Worm (Caenorhabditis elegans) whole organism, L1 larva: ENCODE measurements around the gene spe-44.
A peak's percentile ranks its signal among the peaks of the same experiment; 100 is the strongest.
"Not testable (repeated sequence)": the region's sequence is repeated elsewhere in the genome, so short reads cannot be mapped to it uniquely, and the experiment has no call there.

ENCODE experiments used
- C04F5.9 ChIP-seq: sonication (generic microtip); optimal IDR thresholded peaks from 2 replicates; lab custom pipeline; 2016; ENCODE audit warnings: missing genetic modification characterization, missing compliant biosample characterization
- C16A3.4 ChIP-seq: fragments of 150-350 bp; optimal IDR thresholded peaks from 2 replicates; lab custom pipeline; 2014; ENCODE audit warnings: missing biosample characterization, missing genetic modification characterization
- Y116A8C.19 ChIP-seq: sonication (generic microtip); optimal IDR thresholded peaks from 2 replicates; lab custom pipeline; 2016; ENCODE audit warnings: missing compliant biosample characterization, missing genetic modification characterization, borderline replicate concordance
- blmp-1 ChIP-seq: fragments of 150-350 bp; optimal IDR thresholded peaks from 2 replicates; lab custom pipeline; 2014; ENCODE audit warnings: missing biosample characterization, missing genetic modification characterization
- ceh-8 ChIP-seq: fragments of 200-800 bp; sonication (Bioruptor generic); optimal IDR thresholded peaks from 2 replicates; lab custom pipeline; 2018; ENCODE audit warnings: mild to moderate bottlenecking, missing genetic modification characterization, moderate library complexity, missing compliant biosample characterization
- ceh-82 ChIP-seq, 3 experiments: fragments of 150-350 bp in 1 of 3; sonication (generic microtip) in 2 of 3; optimal IDR thresholded peaks; 2 replicates each; lab custom pipeline; 2014 to 2017; ENCODE audit warnings: missing biosample characterization in 3 of 3, missing genetic modification characterization in 3 of 3
- ceh-90 ChIP-seq: sonication (generic microtip); optimal IDR thresholded peaks from 2 replicates; lab custom pipeline; 2016; ENCODE audit warnings: missing genetic modification characterization, missing compliant biosample characterization
- efl-1 ChIP-seq, 4 experiments: fragments of 150-350 bp; optimal IDR thresholded peaks in 3 of 4; peaks in 1 of 4; 1 replicate in 1 of 4; 2 replicates in 3 of 4; lab custom pipeline; 2014; ENCODE audit warnings: missing biosample characterization in 2 of 4, missing genetic modification characterization in 2 of 4, missing genetic modification reagents in 2 of 4
- elt-3 ChIP-seq, 6 experiments: fragments of 150-350 bp in 1 of 6; sonication (generic microtip); optimal IDR thresholded peaks; 2 replicates each; lab custom pipeline; 2017 to 2018; ENCODE audit warnings: missing biosample characterization in 6 of 6, missing genetic modification characterization in 6 of 6, inconsistent platforms in 1 of 6
- ets-5 ChIP-seq: fragments of 200-800 bp; sonication (Bioruptor generic); IDR thresholded peaks from 2 replicates; pipeline ENCODE4 v1.3.6; 2022; ENCODE audit warnings: missing genetic modification characterization, missing compliant biosample characterization
- fkh-10 ChIP-seq: sonication (generic microtip); optimal IDR thresholded peaks from 2 replicates; lab custom pipeline; 2017; ENCODE audit warnings: missing biosample characterization, missing genetic modification reagents, missing genetic modification characterization
- fkh-4 ChIP-seq: sonication (generic microtip); optimal IDR thresholded peaks from 2 replicates; lab custom pipeline; 2016; ENCODE audit warnings: missing compliant biosample characterization, missing genetic modification characterization, borderline replicate concordance
- fkh-8 ChIP-seq: sonication (generic microtip); optimal IDR thresholded peaks from 2 replicates; lab custom pipeline; 2016; ENCODE audit warnings: mild to moderate bottlenecking, missing genetic modification characterization, missing compliant biosample characterization
- grh-1 ChIP-seq: fragments of 200-800 bp; sonication (Bioruptor generic); IDR thresholded peaks from 2 replicates; pipeline ENCODE4 v1.3.6; 2022; ENCODE audit warnings: missing genetic modification reagents, missing genetic modification characterization, missing compliant biosample characterization
- hlh-4 ChIP-seq: sonication (generic microtip); optimal IDR thresholded peaks from 2 replicates; lab custom pipeline; 2016; ENCODE audit warnings: mild to moderate bottlenecking, missing genetic modification characterization, missing compliant biosample characterization
- hpl-2 ChIP-seq: fragments of 150-350 bp; optimal IDR thresholded peaks from 2 replicates; lab custom pipeline; 2014; ENCODE audit warnings: missing biosample characterization, missing genetic modification reagents, missing genetic modification characterization
- lin-14 ChIP-seq: fragments of 200-800 bp; sonication (Bioruptor generic); optimal IDR thresholded peaks from 2 replicates; lab custom pipeline; 2018; ENCODE audit warnings: mild to moderate bottlenecking, missing genetic modification characterization, moderate library complexity, missing compliant biosample characterization
- lin-35 ChIP-seq, 2 experiments: fragments of 150-350 bp; optimal IDR thresholded peaks; 2 replicates each; lab custom pipeline; 2014; ENCODE audit warnings: missing biosample characterization in 2 of 2, missing genetic modification characterization in 2 of 2, missing genetic modification reagents in 2 of 2
- mab-9 ChIP-seq: fragments of 200-800 bp; sonication (Bioruptor generic); IDR thresholded peaks from 2 replicates; pipeline ENCODE4 v1.3.6; 2022; ENCODE audit warnings: missing genetic modification reagents, missing genetic modification characterization, missing compliant biosample characterization
- mef-2 ChIP-seq: fragments of 150-350 bp; optimal IDR thresholded peaks from 2 replicates; lab custom pipeline; 2014; ENCODE audit warnings: missing biosample characterization, missing genetic modification characterization
- mep-1 ChIP-seq: fragments of 150-350 bp; optimal IDR thresholded peaks from 2 replicates; lab custom pipeline; 2014; ENCODE audit warnings: missing biosample characterization, missing genetic modification characterization
- nhr-12 ChIP-seq: sonication (generic microtip); optimal IDR thresholded peaks from 2 replicates; lab custom pipeline; 2017; ENCODE audit warnings: missing biosample characterization, missing genetic modification characterization
- nhr-19 ChIP-seq: fragments of 200-800 bp; sonication (Bioruptor generic); conservative IDR thresholded peaks from 2 replicates; pipeline ENCODE4 v1.3.6; 2022; ENCODE audit warnings: missing genetic modification characterization, missing compliant biosample characterization
- nhr-20 ChIP-seq: sonication (generic microtip); optimal IDR thresholded peaks from 2 replicates; lab custom pipeline; 2016; ENCODE audit warnings: mild to moderate bottlenecking, missing genetic modification characterization, missing compliant biosample characterization
- nhr-71 ChIP-seq: sonication (generic microtip); optimal IDR thresholded peaks from 2 replicates; lab custom pipeline; 2016; ENCODE audit warnings: mild to moderate bottlenecking, missing genetic modification characterization, moderate library complexity, missing compliant biosample characterization
- nhr-84 ChIP-seq: sonication (generic microtip); optimal IDR thresholded peaks from 2 replicates; lab custom pipeline; 2017; ENCODE audit warnings: missing biosample characterization, missing genetic modification characterization
- nhr-85 ChIP-seq: sonication (generic microtip); peaks from one replicate; lab custom pipeline; 2016; ENCODE audit warnings: missing genetic modification characterization, inconsistent platforms, missing compliant biosample characterization
- nhr-90 ChIP-seq: sonication (generic microtip); optimal IDR thresholded peaks from 2 replicates; lab custom pipeline; 2016; ENCODE audit warnings: mild to moderate bottlenecking, missing genetic modification characterization, missing compliant biosample characterization; ENCODE audit not compliant: poor library complexity
- pag-3 ChIP-seq: sonication (generic microtip); optimal IDR thresholded peaks from 2 replicates; lab custom pipeline; 2017; ENCODE audit warnings: missing genetic modification characterization, mild to moderate bottlenecking, missing compliant biosample characterization, antibody characterized with exemption, borderline replicate concordance; ENCODE audit not compliant: insufficient read depth
- pqm-1 ChIP-seq: sonication (generic microtip); optimal IDR thresholded peaks from 3 replicates; lab custom pipeline; 2017; ENCODE audit warnings: missing biosample characterization, missing genetic modification characterization
- skn-1 ChIP-seq: fragments of 150-350 bp; optimal IDR thresholded peaks from 2 replicates; lab custom pipeline; 2014; ENCODE audit warnings: missing biosample characterization, missing genetic modification characterization
- snu-23 ChIP-seq: sonication (generic microtip); optimal IDR thresholded peaks from 2 replicates; lab custom pipeline; 2016; ENCODE audit warnings: missing genetic modification characterization, missing compliant biosample characterization
- sptf-1 ChIP-seq: fragments of 150-350 bp; optimal IDR thresholded peaks from 2 replicates; lab custom pipeline; 2014; ENCODE audit warnings: missing biosample characterization, missing genetic modification characterization
- sup-37 ChIP-seq: fragments of 200-800 bp; sonication (Bioruptor generic); optimal IDR thresholded peaks from 2 replicates; lab custom pipeline; 2018; ENCODE audit warnings: mild to moderate bottlenecking, missing genetic modification characterization, missing compliant biosample characterization
- swsn-7 ChIP-seq: sonication (generic microtip); optimal IDR thresholded peaks from 2 replicates; lab custom pipeline; 2016; ENCODE audit warnings: missing genetic modification characterization, missing compliant biosample characterization
- unc-62 ChIP-seq: fragments of 150-350 bp; optimal IDR thresholded peaks from 2 replicates; lab custom pipeline; 2014; ENCODE audit warnings: missing biosample characterization, missing genetic modification reagents, missing genetic modification characterization
- unc-86 ChIP-seq: sonication (generic microtip); optimal IDR thresholded peaks from 2 replicates; lab custom pipeline; 2016; ENCODE audit warnings: missing genetic modification characterization, missing compliant biosample characterization
- zag-1 ChIP-seq: fragments of 150-350 bp; optimal IDR thresholded peaks from 2 replicates; lab custom pipeline; 2014; ENCODE audit warnings: missing biosample characterization, missing genetic modification characterization

spe-44 gene

ce11 chrIV:12487194-12487593, 33.2 kb upstream of the spe-44 start, which contains the start of gene sru-26:
Gene sru-26, plus strand, starts transcription at chrIV:12487494.
- TF ChIP-seq mab-9 (GFP tag; lab: Robert Waterston, UW), result no peak
- TF ChIP-seq lin-14 (GFP tag; lab: Kevin White, UChicago), result no peak
- TF ChIP-seq pag-3 (tag; lab: Kevin White, UChicago), result no peak

DNA sequence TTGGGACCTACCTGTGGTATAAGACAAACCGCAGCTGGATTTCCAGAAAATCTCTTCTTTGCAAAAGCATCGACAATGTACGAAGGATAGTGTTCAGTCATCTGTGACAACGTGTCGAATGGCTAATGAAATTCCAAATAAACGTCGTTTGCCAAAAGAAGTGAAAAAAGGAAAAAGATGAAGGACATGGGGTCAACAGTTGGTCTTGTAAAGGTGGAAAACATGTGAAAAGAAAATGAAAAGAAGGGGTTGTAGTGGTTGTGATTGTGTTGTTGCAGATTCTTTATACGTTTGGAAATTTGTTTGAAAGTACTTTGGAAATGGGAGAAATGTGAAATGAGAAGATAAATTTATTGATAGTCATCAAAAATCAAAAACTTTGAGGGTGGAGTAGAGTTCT, 30.5 kb upstream of the spe-44 start, which contains the start of gene T04A11.4:
TSS of gene T04A11.4 (minus strand) at position 101 of the 400 bp plus-strand sequence.
- not testable (repeated sequence) for TF ChIP-seq C04F5.9 (tag; lab: Kevin White, UChicago); nhr-19; ceh-8 (GFP tag; lab: Kevin White, UChicago)

ce11 chrIV:12478711-12479110, 24.7 kb upstream of the spe-44 start, which contains the start of gene igdb-1:
Gene igdb-1, plus strand, starts transcription at chrIV:12479011.
- not testable (repeated sequence) for TF ChIP-seq nhr-19; nhr-85 (tag; lab: Kevin White, UChicago); hlh-4

ce11 chrIV:12476942-12477341, 22.9 kb upstream of the spe-44 start, which contains the start of gene T04A11.1:
Gene T04A11.1, minus strand, starts transcription at chrIV:12477042.
- not testable (repeated sequence) for TF ChIP-seq mep-1 (tag; lab: Kevin White, UChicago); unc-86; nhr-90 (tag; lab: Kevin White, UChicago)

ce11 chrIV:12468359-12468758, 14.3 kb upstream of the spe-44 start, which contains the start of gene igdb-2:
Gene igdb-2, plus strand, starts transcription at chrIV:12468659.
- TF ChIP-seq elt-3 (tag; optimal IDR thresholded peaks at IDR 0.05; lab: Kevin White, UChicago), result no peak
- TF ChIP-seq swsn-7 (tag; lab: Kevin White, UChicago), result no peak
- TF ChIP-seq, all 84 proteins: peak for 0

DNA sequence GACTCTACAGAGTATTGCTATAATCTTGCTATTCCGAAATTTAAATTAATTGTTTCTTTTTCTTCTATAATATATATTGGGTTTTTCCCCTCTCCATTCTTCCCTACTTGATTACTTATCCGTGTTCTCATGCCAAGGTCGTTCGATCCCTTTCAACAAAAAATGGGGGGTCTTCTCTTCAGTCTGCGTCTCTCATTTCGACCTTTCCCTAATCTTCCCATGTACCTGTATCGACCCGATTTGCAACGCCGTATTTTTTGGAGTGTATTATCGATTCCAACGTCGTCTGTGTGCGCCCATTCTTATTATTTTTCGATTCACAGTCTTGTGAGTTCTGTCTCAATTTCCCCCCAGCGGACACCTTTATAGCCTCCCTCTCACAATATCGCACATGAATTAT, 13.7 kb upstream of the spe-44 start:
- TF ChIP-seq elt-3 (tag; optimal IDR thresholded peaks at IDR 0.05; lab: Kevin White, UChicago), result peak in 1 of 6 experiments; percentile 53
- no peak for TF ChIP-seq zag-1 (tag; lab: Kevin White, UChicago)
- TF ChIP-seq grh-1, result no peak
- peak; percentile 3 for TF ChIP-seq nhr-71 (tag; lab: Kevin White, UChicago)
- no peak for TF ChIP-seq C16A3.4 (tag; lab: Kevin White, UChicago)
- peak; percentile 19 for TF ChIP-seq snu-23 (GFP tag; lab: Kevin White, UChicago)
- TF ChIP-seq nhr-20, result peak; percentile 23
- TF ChIP-seq ceh-90 (tag; lab: Kevin White, UChicago), result no peak
- TF ChIP-seq pqm-1 (tag; lab: Kevin White, UChicago), result no peak
- peak in 1 of 2 experiments; percentile 11 for TF ChIP-seq lin-35 (GFP tag; optimal IDR thresholded peaks at IDR 0.05; lab: Kevin White, UChicago)
- TF ChIP-seq ceh-8 (GFP tag; lab: Kevin White, UChicago), result no peak
- no peak for TF ChIP-seq sup-37 (GFP tag; lab: Kevin White, UChicago)
- no peak for TF ChIP-seq sptf-1 (tag; lab: Kevin White, UChicago)
- TF ChIP-seq fkh-4, result no peak
- TF ChIP-seq ets-5 (GFP tag; lab: Robert Waterston, UW), result no peak
- peak; percentile 83 for TF ChIP-seq nhr-85 (tag; lab: Kevin White, UChicago)
- TF ChIP-seq nhr-12 (tag; lab: Kevin White, UChicago), result no peak
- TF ChIP-seq blmp-1 (tag; lab: Kevin White, UChicago), result peak; percentile 40
- no peak for TF ChIP-seq unc-62 (GFP tag; lab: Kevin White, UChicago)
- peak; percentile 79 for TF ChIP-seq lin-14 (GFP tag; lab: Kevin White, UChicago)

DNA sequence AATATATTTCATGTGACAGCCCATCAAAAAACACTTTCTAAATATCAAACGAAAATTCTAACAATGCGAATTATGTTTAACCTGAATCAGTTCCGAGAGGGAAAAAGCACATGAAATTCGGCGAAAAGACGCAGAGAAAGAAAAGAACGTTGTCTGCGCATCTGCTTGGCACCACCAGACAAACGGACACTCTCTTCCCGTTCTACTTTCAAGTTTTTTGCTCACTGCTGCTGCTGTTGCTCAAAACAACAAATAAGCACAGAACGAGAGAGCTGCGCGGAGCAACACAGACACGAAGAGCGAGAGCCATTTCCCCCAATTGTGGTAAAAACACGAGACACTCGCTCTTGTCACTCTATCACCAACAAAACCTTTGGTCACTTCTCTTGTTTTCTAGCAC, 10.8 kb upstream of the spe-44 start:
- TF ChIP-seq ceh-82 (tag; optimal IDR thresholded peaks at IDR 0.05; lab: Kevin White, UChicago) (peak in 1 of 3 experiments; percentile 46), efl-1 (optimal IDR thresholded peaks at IDR 0.05; lab: Kevin White, UChicago) (peak; percentile 16 to 30), efl-1 (GFP tag; optimal IDR thresholded peaks at IDR 0.05 in 1 of 2; lab: Kevin White, UChicago) (peak in 1 of 2 experiments; percentile 15), fkh-8 (tag; lab: Kevin White, UChicago) (peak; percentile 83), nhr-85 (tag; lab: Kevin White, UChicago) (peak; percentile 38), nhr-84 (tag; lab: Kevin White, UChicago) (no peak), lin-14 (GFP tag; lab: Kevin White, UChicago) (peak; percentile 85), nhr-12 (tag; lab: Kevin White, UChicago) (no peak), snu-23 (GFP tag; lab: Kevin White, UChicago) (no peak), skn-1 (tag; lab: Kevin White, UChicago) (peak; percentile 31), hpl-2 (GFP tag; lab: Kevin White, UChicago) (no peak), Y116A8C.19 (tag; lab: Kevin White, UChicago) (no peak), hlh-4 (no peak), lin-35 (GFP tag; optimal IDR thresholded peaks at IDR 0.05; lab: Kevin White, UChicago) (peak in 1 of 2 experiments; percentile 22), mef-2 (tag; lab: Kevin White, UChicago) (no peak), fkh-10 (GFP tag; lab: Kevin White, UChicago) (peak; percentile 19)
